Worm (Caenorhabditis elegans) whole organism, mixed stage, embryonic: ENCODE results near the gene C02B10.6.

Experiments
- blmp-1 ChIP-seq: fragments of 150-350 bp; optimal IDR thresholded peaks from 2 replicates; lab custom pipeline; 2014; ENCODE audit warnings: missing biosample characterization, missing genetic modification characterization
- ces-1 ChIP-seq: fragments of 150-350 bp; optimal IDR thresholded peaks from 2 replicates; lab custom pipeline; 2014; ENCODE audit warnings: missing biosample characterization, missing genetic modification reagents, missing genetic modification characterization
- elt-1 ChIP-seq: sonication (generic microtip); optimal IDR thresholded peaks from 2 replicates; lab custom pipeline; 2017; ENCODE audit warnings: missing genetic modification characterization, mild to moderate bottlenecking, missing compliant biosample characterization, antibody characterized with exemption, moderate library complexity, borderline replicate concordance; ENCODE audit not compliant: insufficient read depth
- hlh-1 ChIP-seq: fragments of 150-350 bp; optimal IDR thresholded peaks from 2 replicates; lab custom pipeline; 2014; ENCODE audit warnings: missing biosample characterization, missing genetic modification reagents, missing genetic modification characterization
- lin-13 ChIP-seq: fragments of 150-350 bp; optimal IDR thresholded peaks from 2 replicates; lab custom pipeline; 2014; ENCODE audit warnings: missing biosample characterization, missing genetic modification characterization
- mep-1 ChIP-seq: fragments of 150-350 bp; optimal IDR thresholded peaks from 2 replicates; lab custom pipeline; 2017; ENCODE audit warnings: missing biosample characterization, missing genetic modification reagents, missing genetic modification characterization, inconsistent platforms
- nhr-28 ChIP-seq: fragments of 150-350 bp; optimal IDR thresholded peaks from 2 replicates; lab custom pipeline; 2014; ENCODE audit warnings: missing biosample characterization, missing genetic modification characterization
- nhr-76 ChIP-seq: sonication (generic microtip); optimal IDR thresholded peaks from 2 replicates; lab custom pipeline; 2017; ENCODE audit warnings: missing biosample characterization, missing genetic modification characterization
- pha-4 ChIP-seq: fragments of 150-350 bp; optimal IDR thresholded peaks from 2 replicates; lab custom pipeline; 2018; ENCODE audit warnings: missing biosample characterization, missing genetic modification reagents, missing genetic modification characterization
- unc-120 ChIP-seq: sonication (generic microtip); optimal IDR thresholded peaks from 2 replicates; lab custom pipeline; 2017; ENCODE audit warnings: missing genetic modification characterization, missing compliant biosample characterization; ENCODE audit not compliant: poor library complexity, severe bottlenecking
- unc-39 ChIP-seq: fragments of 150-350 bp; optimal IDR thresholded peaks from 2 replicates; lab custom pipeline; 2014; ENCODE audit warnings: missing biosample characterization, missing genetic modification characterization
- unc-62 ChIP-seq: fragments of 150-350 bp; optimal IDR thresholded peaks from 2 replicates; lab custom pipeline; 2014; ENCODE audit warnings: missing biosample characterization, missing genetic modification reagents, missing genetic modification characterization
- ztf-11 ChIP-seq: fragments of 150-350 bp; optimal IDR thresholded peaks from 2 replicates; lab custom pipeline; 2014; ENCODE audit warnings: missing biosample characterization, missing genetic modification characterization

- no peak for TF ChIP-seq nhr-76
- TF ChIP-seq unc-120, result no peak
- TF ChIP-seq nhr-28 (tag; lab: Kevin White, UChicago), result no peak
- TF ChIP-seq mep-1, result no peak
- TF ChIP-seq unc-39 (tag; lab: Kevin White, UChicago), result no peak
- no peak for TF ChIP-seq ces-1 (GFP tag; lab: Kevin White, UChicago)
- TF ChIP-seq unc-62, result no peak
- TF ChIP-seq blmp-1, result no peak
- no peak for TF ChIP-seq hlh-1 (tag; lab: Kevin White, UChicago)
- TF ChIP-seq elt-1, result no peak
- TF ChIP-seq ztf-11 (tag; lab: Kevin White, UChicago), result no peak
- TF ChIP-seq lin-13 (tag; lab: Kevin White, UChicago), result no peak
- TF ChIP-seq pha-4 (tag; lab: Kevin White, UChicago), result no peak
Measured at ce11 chrIV:5073836-5074235, 3.1 kb downstream of the C02B10.6 start.
